Worm (Caenorhabditis elegans): ENCODE data around the gene C34F6.1.

DNA sequence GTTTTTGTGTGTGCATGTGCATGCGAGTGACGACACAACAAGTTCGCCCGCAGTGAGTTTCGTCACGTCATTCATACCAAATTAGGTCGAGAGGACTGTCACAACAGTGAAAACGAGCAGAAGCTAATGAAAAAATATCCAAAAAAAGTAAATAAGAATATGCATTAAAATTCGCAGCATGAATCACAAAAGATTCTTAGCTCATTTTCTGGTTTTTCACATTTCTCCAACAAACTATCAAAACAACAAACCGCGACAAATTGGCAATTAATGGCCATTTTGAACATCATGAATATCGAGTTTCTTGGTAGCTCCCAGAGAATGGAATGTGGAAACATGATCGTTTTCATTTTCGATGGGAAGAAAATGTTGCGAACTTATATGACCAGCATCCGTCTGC, 47.0 kb upstream of the C34F6.1 start:
- TF ChIP-seq W03F9.2 (tag; optimal IDR thresholded peaks at IDR 0.05) (no peak), dao-5 (tag; optimal IDR thresholded peaks at IDR 0.05) (no peak)

All from whole organism, L4/young adult.